In the genomic region with DNA sequence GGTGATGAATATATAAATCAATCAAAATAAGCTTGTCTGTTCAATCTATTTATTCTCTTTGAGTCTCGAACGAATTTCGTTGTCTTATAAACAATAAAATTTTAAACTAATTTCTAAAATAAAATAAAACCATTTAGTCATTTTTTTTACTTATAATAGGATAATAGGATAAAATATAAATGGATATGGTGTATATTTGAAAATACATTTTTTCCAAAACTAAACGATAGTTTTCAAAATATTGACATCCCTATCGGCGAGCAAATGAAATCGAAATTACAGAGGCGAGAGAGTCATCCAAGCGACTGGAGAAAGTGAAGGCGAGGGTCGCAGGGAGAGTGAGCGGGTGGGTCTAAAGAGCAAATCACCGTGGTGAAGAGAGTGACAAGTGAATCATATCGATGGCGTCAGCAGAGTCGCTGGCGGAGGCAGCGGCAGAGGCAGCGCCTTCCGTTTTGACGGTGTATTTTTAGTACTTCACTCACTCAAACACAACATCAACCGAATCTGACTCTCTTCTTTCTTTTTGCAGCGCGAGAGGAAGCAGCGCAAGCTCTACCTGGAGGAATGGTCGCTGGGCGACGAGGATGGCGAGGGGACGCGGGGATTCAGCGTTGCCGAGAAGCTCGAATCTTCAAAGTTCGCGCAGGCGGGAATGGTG, we compare ENCODE assay signal across 1 fruit fly cellular context.
TF ChIP-seq lines count a peak whose summit lies in the region.

No protein-coding gene starts in this region.

TF ChIP-seq in whole organism, embryonic, 481 proteins besides CTCF, POLR2A, EP300 and RAD21 (continued from another document and continues in another):
- no peak for TF ChIP-seq klu (GFP tag; IDR thresholded peaks at IDR 0.05; lab: Robert Waterston, UW)
- TF ChIP-seq ken (GFP tag; IDR thresholded peaks at IDR 0.05; lab: Robert Waterston, UW), result no peak
- TF ChIP-seq unc-4 (GFP tag; IDR thresholded peaks at IDR 0.05; lab: Robert Waterston, UW; ENCODE audit: partially characterized antibody), result no peak
- TF ChIP-seq Drgx (GFP tag; IDR thresholded peaks at IDR 0.05; lab: Robert Waterston, UW), result no peak
- TF ChIP-seq CG32772 (GFP tag; IDR thresholded peaks at IDR 0.05; lab: Robert Waterston, UW), result no peak
- TF ChIP-seq pnt (GFP tag; optimal IDR thresholded peaks at IDR 0.05; lab: Kevin White, UChicago), result no peak
- TF ChIP-seq CG1024 (GFP tag; IDR thresholded peaks at IDR 0.05; lab: Robert Waterston, UW), result no peak
- peak; percentile 97 to 98 for TF ChIP-seq Trl (optimal IDR thresholded peaks at IDR 0.05; lab: Kevin White, UChicago)
- peak; percentile 47 for TF ChIP-seq Trl (GFP tag; optimal IDR thresholded peaks at IDR 0.05; lab: Kevin White, UChicago)
- TF ChIP-seq CG33557 (GFP tag; optimal IDR thresholded peaks at IDR 0.05; lab: Kevin White, UChicago), result peak; percentile 100
- peak; percentile 98 for TF ChIP-seq CG14710 (tag; optimal IDR thresholded peaks at IDR 0.05; lab: Kevin White, UChicago)
- TF ChIP-seq Awh (GFP tag; IDR thresholded peaks at IDR 0.05; lab: Robert Waterston, UW), result no peak
- TF ChIP-seq Sox100B (GFP tag; optimal IDR thresholded peaks at IDR 0.05; lab: Kevin White, UChicago), result peak; percentile 99
- TF ChIP-seq usp (GFP tag; optimal IDR thresholded peaks at IDR 0.05; lab: Kevin White, UChicago), result no peak
- TF ChIP-seq CG4820 (GFP tag; optimal IDR thresholded peaks at IDR 0.05; lab: Kevin White, UChicago), result peak; percentile 89
- TF ChIP-seq CG4707 (GFP tag; optimal IDR thresholded peaks at IDR 0.05; lab: Kevin White, UChicago), result peak; percentile 85
- peak; percentile 79 for TF ChIP-seq Sry-β (GFP tag; optimal IDR thresholded peaks at IDR 0.05; lab: Kevin White, UChicago)
- TF ChIP-seq twi (tag; optimal IDR thresholded peaks at IDR 0.05; lab: Kevin White, UChicago), result peak; percentile 97
- TF ChIP-seq zfh1 (GFP tag; IDR thresholded peaks at IDR 0.05; lab: Robert Waterston, UW), result no peak
- TF ChIP-seq CG13775 (GFP tag; optimal IDR thresholded peaks at IDR 0.05; lab: Kevin White, UChicago), result peak; percentile 98
- TF ChIP-seq CG6765 (GFP tag; optimal IDR thresholded peaks at IDR 0.05; lab: Kevin White, UChicago), result peak; percentile 97
- TF ChIP-seq CG12236 (GFP tag; optimal IDR thresholded peaks at IDR 0.05; lab: Kevin White, UChicago), result peak; percentile 24
- no peak for TF ChIP-seq NK7.1 (GFP tag; optimal IDR thresholded peaks at IDR 0.05; lab: Kevin White, UChicago)
- TF ChIP-seq wor (GFP tag; IDR thresholded peaks at IDR 0.05; lab: Robert Waterston, UW), result no peak
- TF ChIP-seq HmgZ (tag; optimal IDR thresholded peaks at IDR 0.05; lab: Kevin White, UChicago), result peak; percentile 95
- TF ChIP-seq chinmo (GFP tag; IDR thresholded peaks at IDR 0.05; lab: Robert Waterston, UW; ENCODE audit: partially characterized antibody), result no peak
- peak; percentile 97 for TF ChIP-seq CG15011 (GFP tag; optimal IDR thresholded peaks at IDR 0.05; lab: Kevin White, UChicago)
- peak; percentile 85 for TF ChIP-seq CG30431 (GFP tag; optimal IDR thresholded peaks at IDR 0.05; lab: Kevin White, UChicago)
- TF ChIP-seq gcm (GFP tag; optimal IDR thresholded peaks at IDR 0.05; lab: Kevin White, UChicago), result peak; percentile 99
- TF ChIP-seq Rx (GFP tag; IDR thresholded peaks at IDR 0.05; lab: Robert Waterston, UW), result no peak
- TF ChIP-seq otp (GFP tag; IDR thresholded peaks at IDR 0.05; lab: Robert Waterston, UW), result no peak
- peak; percentile 99 for TF ChIP-seq Sox102F (GFP tag; optimal IDR thresholded peaks at IDR 0.05; lab: Kevin White, UChicago)
- no peak for TF ChIP-seq ham (GFP tag; IDR thresholded peaks at IDR 0.05; lab: Robert Waterston, UW)
- no peak for TF ChIP-seq so (GFP tag; IDR thresholded peaks at IDR 0.05; lab: Robert Waterston, UW)
- peak; percentile 84 to 99 for TF ChIP-seq Hr51 (GFP tag; optimal IDR thresholded peaks at IDR 0.05; lab: Kevin White, UChicago)
- TF ChIP-seq her (GFP tag; optimal IDR thresholded peaks at IDR 0.05; lab: Kevin White, UChicago), result no peak
- peak; percentile 78 for TF ChIP-seq CG4854 (GFP tag; optimal IDR thresholded peaks at IDR 0.05; lab: Kevin White, UChicago)
- peak; percentile 87 to 98 for TF ChIP-seq bsh (GFP tag; optimal IDR thresholded peaks at IDR 0.05; lab: Kevin White, UChicago)
- peak; percentile 98 for TF ChIP-seq nerfin-1 (tag; optimal IDR thresholded peaks at IDR 0.05; lab: Kevin White, UChicago)
- TF ChIP-seq repo (GFP tag; optimal IDR thresholded peaks at IDR 0.05; lab: Kevin White, UChicago), result peak; percentile 23
- no peak for TF ChIP-seq CG17361 (GFP tag; IDR thresholded peaks at IDR 0.05; lab: Robert Waterston, UW)
- TF ChIP-seq Nf-YC (tag; optimal IDR thresholded peaks at IDR 0.05; lab: Kevin White, UChicago), result peak; percentile 95
- no peak for TF ChIP-seq ara (GFP tag; IDR thresholded peaks at IDR 0.05; lab: Robert Waterston, UW)
- TF ChIP-seq CG10654 (GFP tag; optimal IDR thresholded peaks at IDR 0.05; lab: Kevin White, UChicago), result peak; percentile 95
- peak; percentile 7 for TF ChIP-seq CG13624 (GFP tag; optimal IDR thresholded peaks at IDR 0.05; lab: Kevin White, UChicago)
- no peak for TF ChIP-seq vvl (GFP tag; IDR thresholded peaks at IDR 0.05; lab: Robert Waterston, UW)
- no peak for TF ChIP-seq pan (optimal IDR thresholded peaks at IDR 0.05; lab: Kevin White, UChicago)
- no peak for TF ChIP-seq pan (GFP tag; optimal IDR thresholded peaks at IDR 0.05 in 1 of 2, IDR thresholded peaks at IDR 0.05 in 1 of 2)
- TF ChIP-seq Hr78 (GFP tag; optimal IDR thresholded peaks at IDR 0.05; lab: Kevin White, UChicago), result peak in 1 of 2 experiments; percentile 97
- TF ChIP-seq CG7372 (GFP tag; IDR thresholded peaks at IDR 0.05; lab: Robert Waterston, UW), result no peak
- TF ChIP-seq CG1603 (tag; optimal IDR thresholded peaks at IDR 0.05; lab: Kevin White, UChicago), result peak; percentile 74
- peak in 1 of 2 experiments; percentile 66 for TF ChIP-seq crp (GFP tag; optimal IDR thresholded peaks at IDR 0.05; lab: Kevin White, UChicago)
- TF ChIP-seq Nf-YA (GFP tag; IDR thresholded peaks at IDR 0.05; lab: Robert Waterston, UW), result no peak
- TF ChIP-seq CG30403 (GFP tag; optimal IDR thresholded peaks at IDR 0.05; lab: Kevin White, UChicago), result peak; percentile 98
- TF ChIP-seq salm (tag; optimal IDR thresholded peaks at IDR 0.05; lab: Kevin White, UChicago), result peak; percentile 98
- peak; percentile 61 for TF ChIP-seq CHES-1-like (GFP tag; optimal IDR thresholded peaks at IDR 0.05; lab: Kevin White, UChicago)
- TF ChIP-seq CG8281 (tag; optimal IDR thresholded peaks at IDR 0.05; lab: Kevin White, UChicago), result peak; percentile 89
- no peak for TF ChIP-seq br (optimal IDR thresholded peaks at IDR 0.05; lab: Kevin White, UChicago)
- peak; percentile 88 for TF ChIP-seq Max (GFP tag; optimal IDR thresholded peaks at IDR 0.05; lab: Kevin White, UChicago)
- peak; percentile 94 for TF ChIP-seq sqz (GFP tag; optimal IDR thresholded peaks at IDR 0.05; lab: Kevin White, UChicago)
- TF ChIP-seq knrl (GFP tag; IDR thresholded peaks at IDR 0.05; lab: Robert Waterston, UW; ENCODE audit: partially characterized antibody), result no peak
- TF ChIP-seq pros (GFP tag; optimal IDR thresholded peaks at IDR 0.05; lab: Kevin White, UChicago), result peak; percentile 90
- TF ChIP-seq CG2116 (GFP tag; optimal IDR thresholded peaks at IDR 0.05; lab: Kevin White, UChicago), result peak; percentile 88
- TF ChIP-seq CG16815 (GFP tag; optimal IDR thresholded peaks at IDR 0.05; lab: Kevin White, UChicago), result peak; percentile 94
- TF ChIP-seq caup (GFP tag; optimal IDR thresholded peaks at IDR 0.05; lab: Kevin White, UChicago; ENCODE audit: severe bottlenecking), result peak; percentile 97
- TF ChIP-seq CG15073 (GFP tag; optimal IDR thresholded peaks at IDR 0.05; lab: Kevin White, UChicago), result no peak
- TF ChIP-seq Ets65A (GFP tag; lab: Kevin White, UChicago), result peak; percentile 95
- TF ChIP-seq CG12155 (GFP tag; optimal IDR thresholded peaks at IDR 0.05; lab: Kevin White, UChicago), result peak; percentile 94
- peak; percentile 99 for TF ChIP-seq sug (tag; optimal IDR thresholded peaks at IDR 0.05; lab: Kevin White, UChicago)
- peak; percentile 98 for TF ChIP-seq CG7839 (tag; optimal IDR thresholded peaks at IDR 0.05; lab: Kevin White, UChicago)
- peak; percentile 89 for TF ChIP-seq CG15514 (GFP tag; optimal IDR thresholded peaks at IDR 0.05; lab: Kevin White, UChicago)
- TF ChIP-seq CG8290 (GFP tag; optimal IDR thresholded peaks at IDR 0.05; lab: Kevin White, UChicago), result peak; percentile 93
- peak; percentile 74 to 98 for TF ChIP-seq CG8290 (tag; optimal IDR thresholded peaks at IDR 0.05; lab: Kevin White, UChicago)
- peak; percentile 97 for TF ChIP-seq NfI (GFP tag; optimal IDR thresholded peaks at IDR 0.05; lab: Kevin White, UChicago)
- peak; percentile 63 for TF ChIP-seq Mes4 (GFP tag; optimal IDR thresholded peaks at IDR 0.05; lab: Kevin White, UChicago)
- TF ChIP-seq Vsx1 (GFP tag; optimal IDR thresholded peaks at IDR 0.05; lab: Kevin White, UChicago), result peak; percentile 99
- TF ChIP-seq Rfx (GFP tag; IDR thresholded peaks at IDR 0.05; lab: Robert Waterston, UW), result no peak
- TF ChIP-seq Side (GFP tag; optimal IDR thresholded peaks at IDR 0.05; lab: Kevin White, UChicago), result peak; percentile 66
- TF ChIP-seq CG1792 (GFP tag; optimal IDR thresholded peaks at IDR 0.05; lab: Kevin White, UChicago), result peak; percentile 28
- no peak for TF ChIP-seq danr (GFP tag; IDR thresholded peaks at IDR 0.05; lab: Robert Waterston, UW)
- no peak for TF ChIP-seq cas (GFP tag; IDR thresholded peaks at IDR 0.05; lab: Robert Waterston, UW)
- peak; percentile 68 for TF ChIP-seq ftz-f1 (GFP tag; optimal IDR thresholded peaks at IDR 0.05; lab: Kevin White, UChicago)
- peak; percentile 97 for TF ChIP-seq Fer2 (tag; optimal IDR thresholded peaks at IDR 0.05; lab: Kevin White, UChicago)
- TF ChIP-seq ab (GFP tag; optimal IDR thresholded peaks at IDR 0.05; lab: Kevin White, UChicago), result no peak
- TF ChIP-seq BtbVII (GFP tag; optimal IDR thresholded peaks at IDR 0.05; lab: Kevin White, UChicago), result peak; percentile 98
- TF ChIP-seq Ravus (GFP tag; IDR thresholded peaks at IDR 0.05; lab: Robert Waterston, UW), result no peak
- TF ChIP-seq stwl (tag; optimal IDR thresholded peaks at IDR 0.05; lab: Kevin White, UChicago), result peak; percentile 59
- TF ChIP-seq maf-S (GFP tag; optimal IDR thresholded peaks at IDR 0.05; lab: Kevin White, UChicago), result no peak
- peak; percentile 85 for TF ChIP-seq Med (GFP tag; lab: Kevin White, UChicago)
- TF ChIP-seq peb (GFP tag; IDR thresholded peaks at IDR 0.05; lab: Robert Waterston, UW), result no peak
- TF ChIP-seq bigmax (GFP tag; optimal IDR thresholded peaks at IDR 0.05; lab: Kevin White, UChicago), result no peak
- peak; percentile 97 for TF ChIP-seq bcd (GFP tag; optimal IDR thresholded peaks at IDR 0.05; lab: Kevin White, UChicago)
- peak; percentile 98 for TF ChIP-seq run (tag; optimal IDR thresholded peaks at IDR 0.05; lab: Kevin White, UChicago)
- no peak for TF ChIP-seq CG11696 (GFP tag; IDR thresholded peaks at IDR 0.05; lab: Robert Waterston, UW)
- TF ChIP-seq az2 (GFP tag; optimal IDR thresholded peaks at IDR 0.05; lab: Kevin White, UChicago), result peak; percentile 93
- peak; percentile 96 for TF ChIP-seq kay (GFP tag; optimal IDR thresholded peaks at IDR 0.05; lab: Kevin White, UChicago)
- TF ChIP-seq CG8924 (tag; optimal IDR thresholded peaks at IDR 0.05; lab: Kevin White, UChicago), result peak; percentile 100
- no peak for TF ChIP-seq CG14050 (GFP tag; IDR thresholded peaks at IDR 0.05; lab: Robert Waterston, UW)
- TF ChIP-seq Neu2 (GFP tag; optimal IDR thresholded peaks at IDR 0.05; lab: Kevin White, UChicago; ENCODE audit: borderline replicate concordance), result no peak
- peak; percentile 98 for TF ChIP-seq HLHmδ (GFP tag; optimal IDR thresholded peaks at IDR 0.05; lab: Kevin White, UChicago)
- TF ChIP-seq sens (GFP tag; lab: Kevin White, UChicago), result peak; percentile 95
- TF ChIP-seq Xrp1 (GFP tag; IDR thresholded peaks at IDR 0.05; lab: Robert Waterston, UW), result no peak
- no peak for TF ChIP-seq dysf (GFP tag; IDR thresholded peaks at IDR 0.05; lab: Robert Waterston, UW)
- peak; percentile 95 for TF ChIP-seq CG3407 (GFP tag; optimal IDR thresholded peaks at IDR 0.05; lab: Kevin White, UChicago)
- peak; percentile 93 for TF ChIP-seq CG12942 (GFP tag; optimal IDR thresholded peaks at IDR 0.05; lab: Kevin White, UChicago)
- TF ChIP-seq esg (GFP tag; conservative IDR thresholded peaks at IDR 0.05; lab: Robert Waterston, UW), result no peak
- TF ChIP-seq CG10543 (GFP tag; optimal IDR thresholded peaks at IDR 0.05; lab: Kevin White, UChicago), result peak; percentile 98
- peak; percentile 86 for TF ChIP-seq CG15479 (GFP tag; optimal IDR thresholded peaks at IDR 0.05; lab: Kevin White, UChicago)
- peak; percentile 100 for TF ChIP-seq CG12391 (tag; optimal IDR thresholded peaks at IDR 0.05; lab: Kevin White, UChicago)
- peak; percentile 92 for TF ChIP-seq CG7745 (tag; optimal IDR thresholded peaks at IDR 0.05; lab: Kevin White, UChicago)
- TF ChIP-seq pb (GFP tag; optimal IDR thresholded peaks at IDR 0.05; lab: Kevin White, UChicago), result peak; percentile 41
- TF ChIP-seq CG6254 (GFP tag; optimal IDR thresholded peaks at IDR 0.05; lab: Kevin White, UChicago), result peak; percentile 94
- peak; percentile 97 for TF ChIP-seq CG17359 (tag; optimal IDR thresholded peaks at IDR 0.05; lab: Kevin White, UChicago)
- no peak for TF ChIP-seq ranshi (GFP tag; IDR thresholded peaks at IDR 0.05; lab: Robert Waterston, UW)
- TF ChIP-seq Ets97D (GFP tag; optimal IDR thresholded peaks at IDR 0.05; lab: Kevin White, UChicago), result no peak
- peak; percentile 99 for TF ChIP-seq Hmr (GFP tag; optimal IDR thresholded peaks at IDR 0.05; lab: Kevin White, UChicago)
- TF ChIP-seq TFAM (GFP tag; optimal IDR thresholded peaks at IDR 0.05; lab: Kevin White, UChicago), result peak; percentile 60
- TF ChIP-seq CG31365 (tag; optimal IDR thresholded peaks at IDR 0.05; lab: Kevin White, UChicago), result peak; percentile 64
- peak; percentile 58 for TF ChIP-seq Dip3 (GFP tag; optimal IDR thresholded peaks at IDR 0.05; lab: Kevin White, UChicago)
- TF ChIP-seq HLH3B (GFP tag; IDR thresholded peaks at IDR 0.05; lab: Robert Waterston, UW), result no peak
- TF ChIP-seq CG18262 (tag; optimal IDR thresholded peaks at IDR 0.05; lab: Kevin White, UChicago), result peak; percentile 100
- no peak for TF ChIP-seq Gsc (GFP tag; IDR thresholded peaks at IDR 0.05; lab: Robert Waterston, UW)
- TF ChIP-seq CG10462 (GFP tag; optimal IDR thresholded peaks at IDR 0.05; lab: Kevin White, UChicago), result peak; percentile 91
- peak in 1 of 2 experiments; percentile 72 for TF ChIP-seq tll (GFP tag; optimal IDR thresholded peaks at IDR 0.05; lab: Kevin White, UChicago)
- no peak for TF ChIP-seq ro (GFP tag; IDR thresholded peaks at IDR 0.05; lab: Robert Waterston, UW)
- no peak for TF ChIP-seq CG1832 (GFP tag; optimal IDR thresholded peaks at IDR 0.05; lab: Kevin White, UChicago)
- no peak for TF ChIP-seq gcm2 (GFP tag; optimal IDR thresholded peaks at IDR 0.05; lab: Kevin White, UChicago)
- no peak for TF ChIP-seq Ptx1 (GFP tag; IDR thresholded peaks at IDR 0.05; lab: Robert Waterston, UW)
